Fruit fly (Drosophila melanogaster) whole organism, embryonic: ENCODE results near the gene Sap130.

Source experiments
- Bdp1 ChIP-seq: fragments of 200-800 bp; sonication (Bioruptor generic); optimal IDR thresholded peaks from 3 replicates; lab custom pipeline; 2016; ENCODE audit warnings: missing biosample characterization, missing genetic modification characterization
- CG13894 ChIP-seq: fragments of 200-800 bp; sonication (Bioruptor generic); optimal IDR thresholded peaks from 3 replicates; lab custom pipeline; 2018; ENCODE audit warnings: missing biosample characterization, mild to moderate bottlenecking, missing genetic modification characterization, moderate library complexity
- CG14441 ChIP-seq: fragments of 200-800 bp; sonication (Bioruptor generic); IDR thresholded peaks from 2 replicates; pipeline ENCODE4 v1.3.6; 2022; ENCODE audit warnings: missing biosample characterization, missing genetic modification characterization
- CG1603 ChIP-seq: fragments of 200-800 bp; sonication (Bioruptor generic); optimal IDR thresholded peaks from 2 replicates; lab custom pipeline; 2019; ENCODE audit warnings: missing biosample characterization, mild to moderate bottlenecking, missing genetic modification characterization, moderate library complexity
- CG17186 ChIP-seq: fragments of 200-800 bp; sonication (Bioruptor generic); optimal IDR thresholded peaks from 3 replicates; lab custom pipeline; 2017; ENCODE audit warnings: missing biosample characterization, missing genetic modification reagents, missing genetic modification characterization
- CG18764 ChIP-seq: fragments of 200-800 bp; sonication (Bioruptor generic); optimal IDR thresholded peaks from 3 replicates; lab custom pipeline; 2016; ENCODE audit warnings: missing biosample characterization, missing genetic modification characterization
- CG30431 ChIP-seq: fragments of 200-800 bp; sonication (Bioruptor generic); optimal IDR thresholded peaks from 2 replicates; lab custom pipeline; 2017; ENCODE audit warnings: missing biosample characterization, missing genetic modification characterization
- CG3407 ChIP-seq: fragments of 200-800 bp; sonication (Bioruptor generic); optimal IDR thresholded peaks from 2 replicates; lab custom pipeline; 2018; ENCODE audit warnings: missing biosample characterization, mild to moderate bottlenecking, missing genetic modification characterization
- CG3847 ChIP-seq: fragments of 200-800 bp; sonication (Bioruptor generic); IDR thresholded peaks from 2 replicates; pipeline ENCODE4 v1.3.6; 2022; ENCODE audit warnings: missing biosample characterization, missing genetic modification characterization
- CG4424 ChIP-seq: fragments of 200-800 bp; sonication (Bioruptor generic); optimal IDR thresholded peaks from 3 replicates; lab custom pipeline; 2016; ENCODE audit warnings: missing biosample characterization, missing genetic modification characterization
- CG4820 ChIP-seq: fragments of 200-800 bp; sonication (Bioruptor generic); optimal IDR thresholded peaks from 3 replicates; lab custom pipeline; 2016; ENCODE audit warnings: missing biosample characterization, missing genetic modification characterization
- CG6765 ChIP-seq: fragments of 200-800 bp; sonication (Bioruptor generic); optimal IDR thresholded peaks from 3 replicates; lab custom pipeline; 2017; ENCODE audit warnings: missing biosample characterization, mild to moderate bottlenecking, missing genetic modification characterization
- CG7556 ChIP-seq: fragments of 200-800 bp; sonication (Bioruptor generic); optimal IDR thresholded peaks from 2 replicates; lab custom pipeline; 2017; ENCODE audit warnings: missing biosample characterization, mild to moderate bottlenecking, missing genetic modification characterization
- CG7963 ChIP-seq: fragments of 200-800 bp; sonication (Bioruptor generic); IDR thresholded peaks from 3 replicates; pipeline ENCODE4 v1.3.6; 2022; ENCODE audit warnings: missing biosample characterization, missing genetic modification characterization; ENCODE audit not compliant: partially characterized antibody
- Chrac-16 ChIP-seq: fragments of 200-800 bp; sonication (Bioruptor generic); optimal IDR thresholded peaks from 3 replicates; lab custom pipeline; 2016; ENCODE audit warnings: missing biosample characterization, missing genetic modification characterization
- CoRest ChIP-seq: fragments of 200-800 bp; sonication (Bioruptor generic); optimal IDR thresholded peaks from 3 replicates; lab custom pipeline; 2018; ENCODE audit warnings: missing biosample characterization, mild to moderate bottlenecking, missing genetic modification characterization, moderate library complexity
- Dbx ChIP-seq: fragments of 200-800 bp; sonication (Bioruptor generic); IDR thresholded peaks from 3 replicates; pipeline ENCODE4 v1.3.6; 2022; ENCODE audit warnings: missing biosample characterization, missing genetic modification characterization
- Dll ChIP-seq: fragments of 200-800 bp; sonication (Bioruptor generic); IDR thresholded peaks from 4 replicates; pipeline ENCODE4 v1.3.6; 2022; ENCODE audit warnings: missing biosample characterization, missing genetic modification characterization; ENCODE audit not compliant: partially characterized antibody
- Doc2 ChIP-seq: fragments of 200-800 bp; sonication (Bioruptor generic); IDR thresholded peaks from 2 replicates; pipeline ENCODE4 v1.3.6; 2022; ENCODE audit warnings: missing biosample characterization, missing genetic modification characterization
- Dp ChIP-seq: fragments of 200-800 bp; sonication (Bioruptor generic); optimal IDR thresholded peaks from 2 replicates; lab custom pipeline; 2018; ENCODE audit warnings: missing biosample characterization, mild to moderate bottlenecking, missing genetic modification characterization, moderate library complexity
- ERR ChIP-seq: fragments of 200-800 bp; sonication (Bioruptor generic); optimal IDR thresholded peaks from 2 replicates; lab custom pipeline; 2016; ENCODE audit warnings: missing biosample characterization, missing genetic modification characterization
- Fer1 ChIP-seq: fragments of 200-800 bp; sonication (Bioruptor generic); optimal IDR thresholded peaks from 2 replicates; lab custom pipeline; 2017; ENCODE audit warnings: missing biosample characterization, mild to moderate bottlenecking, missing genetic modification characterization
- Fer3 ChIP-seq: fragments of 200-800 bp; sonication (Bioruptor generic); optimal IDR thresholded peaks from 2 replicates; lab custom pipeline; 2018; ENCODE audit warnings: missing biosample characterization, mild to moderate bottlenecking, missing genetic modification characterization, moderate library complexity
- Lhr ChIP-seq: fragments of 200-800 bp; sonication (Bioruptor generic); optimal IDR thresholded peaks from 3 replicates; lab custom pipeline; 2017; ENCODE audit warnings: mild to moderate bottlenecking, missing biosample characterization, missing genetic modification reagents, missing genetic modification characterization
- NC2β ChIP-seq: fragments of 200-800 bp; sonication (Bioruptor generic); optimal IDR thresholded peaks from 2 replicates; lab custom pipeline; 2016; ENCODE audit warnings: missing biosample characterization, missing genetic modification characterization
- NfI ChIP-seq: fragments of 200-800 bp; sonication (Bioruptor generic); optimal IDR thresholded peaks from 3 replicates; lab custom pipeline; 2018; ENCODE audit warnings: missing biosample characterization, mild to moderate bottlenecking, missing genetic modification characterization, moderate library complexity
- PHDP ChIP-seq: fragments of 200-800 bp; sonication (Bioruptor generic); optimal IDR thresholded peaks from 3 replicates; lab custom pipeline; 2018; ENCODE audit warnings: missing biosample characterization, mild to moderate bottlenecking, missing genetic modification characterization, moderate library complexity
- Poxn ChIP-seq: fragments of 200-800 bp; sonication (Bioruptor generic); IDR thresholded peaks from 2 replicates; pipeline ENCODE4 v1.3.6; 2022; ENCODE audit warnings: missing biosample characterization, missing genetic modification characterization
- Ssrp ChIP-seq: fragments of 200-800 bp; sonication (Bioruptor generic); optimal IDR thresholded peaks from 2 replicates; lab custom pipeline; 2018; ENCODE audit warnings: missing biosample characterization, mild to moderate bottlenecking, missing genetic modification characterization, moderate library complexity
- Usf ChIP-seq: fragments of 200-800 bp; sonication (Bioruptor generic); optimal IDR thresholded peaks from 2 replicates; lab custom pipeline; 2017; ENCODE audit warnings: missing genotype, missing biosample characterization, missing genetic modification characterization
- ap ChIP-seq: fragments of 200-800 bp; sonication (Bioruptor generic); IDR thresholded peaks from 2 replicates; pipeline ENCODE4 v1.3.6; 2022; ENCODE audit warnings: missing biosample characterization, missing genetic modification characterization
- ato ChIP-seq: fragments of 200-800 bp; sonication (Bioruptor generic); IDR thresholded peaks from 2 replicates; pipeline ENCODE4 v1.3.6; 2022; ENCODE audit warnings: missing biosample characterization, missing genetic modification characterization; ENCODE audit not compliant: partially characterized antibody
- bcd ChIP-seq: fragments of 200-800 bp; sonication (Bioruptor generic); optimal IDR thresholded peaks from 2 replicates; lab custom pipeline; 2017; ENCODE audit warnings: missing biosample characterization, mild to moderate bottlenecking, missing genetic modification characterization
- bigmax ChIP-seq: fragments of 200-800 bp; sonication (Bioruptor generic); optimal IDR thresholded peaks from 2 replicates; lab custom pipeline; 2018; ENCODE audit warnings: missing biosample characterization, mild to moderate bottlenecking, missing genetic modification characterization
- chn ChIP-seq: fragments of 200-800 bp; sonication (Bioruptor generic); optimal IDR thresholded peaks from 2 replicates; lab custom pipeline; 2016; ENCODE audit warnings: missing biosample characterization, missing genetic modification characterization
- crc ChIP-seq: fragments of 200-800 bp; sonication (Bioruptor generic); optimal IDR thresholded peaks from 2 replicates; lab custom pipeline; 2016; ENCODE audit warnings: missing biosample characterization, missing genetic modification characterization
- dmrt99B ChIP-seq: fragments of 200-800 bp; sonication (Bioruptor generic); optimal IDR thresholded peaks from 2 replicates; lab custom pipeline; 2018; ENCODE audit warnings: missing biosample characterization, mild to moderate bottlenecking, missing genetic modification characterization, moderate library complexity
- dysf ChIP-seq: fragments of 200-800 bp; sonication (Bioruptor generic); IDR thresholded peaks from 3 replicates; pipeline ENCODE4 v1.3.6; 2022; ENCODE audit warnings: missing biosample characterization, missing genetic modification characterization
- ems ChIP-seq: fragments of 200-800 bp; sonication (Bioruptor generic); optimal IDR thresholded peaks from 3 replicates; lab custom pipeline; 2016; ENCODE audit warnings: missing biosample characterization, missing genetic modification characterization
- en ChIP-seq: fragments of 200-800 bp; sonication (Bioruptor generic); optimal IDR thresholded peaks from 2 replicates; lab custom pipeline; 2016; ENCODE audit warnings: missing biosample characterization, missing genetic modification characterization
- fd102C ChIP-seq: fragments of 200-800 bp; sonication (Bioruptor generic); optimal IDR thresholded peaks from 2 replicates; lab custom pipeline; 2018; ENCODE audit warnings: missing biosample characterization, mild to moderate bottlenecking, missing genetic modification characterization, moderate library complexity
- fd96Cb ChIP-seq: fragments of 200-800 bp; sonication (Bioruptor generic); optimal IDR thresholded peaks from 2 replicates; lab custom pipeline; 2018; ENCODE audit warnings: missing biosample characterization, mild to moderate bottlenecking, missing genetic modification characterization, moderate library complexity
- fu2 ChIP-seq: fragments of 200-800 bp; sonication (Bioruptor generic); optimal IDR thresholded peaks from 2 replicates; lab custom pipeline; 2016; ENCODE audit warnings: missing biosample characterization, missing genetic modification characterization
- luna ChIP-seq: fragments of 200-800 bp; sonication (Bioruptor generic); optimal IDR thresholded peaks from 2 replicates; lab custom pipeline; 2016; ENCODE audit warnings: missing biosample characterization, missing genetic modification characterization
- nom ChIP-seq: fragments of 200-800 bp; sonication (Bioruptor generic); optimal IDR thresholded peaks from 2 replicates; lab custom pipeline; 2017; ENCODE audit warnings: missing biosample characterization, missing genetic modification characterization, mild to moderate bottlenecking, moderate library complexity, missing genetic modification reagents
- p53 ChIP-seq: fragments of 200-800 bp; sonication (Bioruptor generic); optimal IDR thresholded peaks from 2 replicates; lab custom pipeline; 2016; ENCODE audit warnings: missing biosample characterization, missing genetic modification characterization
- sc ChIP-seq, 3 experiments: fragments of >200 bp in 2 of 3; fragments of 200-800 bp in 1 of 3; sonication (Bioruptor generic) in 1 of 3; optimal IDR thresholded peaks; 2 replicates in 2 of 3; 3 replicates in 1 of 3; lab custom pipeline; 2017; ENCODE audit warnings: mild to moderate bottlenecking in 1 of 3, missing biosample characterization in 1 of 3, missing genetic modification characterization in 1 of 3, missing genetic modification reagents in 1 of 3
- schlank ChIP-seq: fragments of 200-800 bp; sonication (Bioruptor generic); optimal IDR thresholded peaks from 2 replicates; lab custom pipeline; 2018; ENCODE audit warnings: missing biosample characterization, mild to moderate bottlenecking, missing genetic modification characterization
- sob ChIP-seq: fragments of 200-800 bp; sonication (Bioruptor generic); IDR thresholded peaks from 2 replicates; pipeline ENCODE4 v1.3.6; 2022; ENCODE audit warnings: missing biosample characterization, missing genetic modification characterization
- tgo ChIP-seq: fragments of 200-800 bp; sonication (Bioruptor generic); IDR thresholded peaks from 3 replicates; pipeline ENCODE4 v1.3.6; 2022; ENCODE audit warnings: missing biosample characterization, missing genetic modification characterization
- trem ChIP-seq: fragments of 200-800 bp; optimal IDR thresholded peaks from 3 replicates; lab custom pipeline; 2019; ENCODE audit warnings: missing biosample characterization, mild to moderate bottlenecking, missing genetic modification characterization, moderate library complexity

Gene Sap130

dm6 chr3L:12802443-12802865, 3.2 kb upstream of the Sap130 start (continued):
- TF ChIP-seq NfI = no peak
- TF ChIP-seq bcd (GFP tag; lab: Kevin White, UChicago) = peak; percentile 12
- TF ChIP-seq ems (GFP tag; lab: Kevin White, UChicago) = no peak
- no peak for TF ChIP-seq luna (GFP tag; lab: Kevin White, UChicago)
- no peak for TF ChIP-seq CG4424
- no peak for TF ChIP-seq fd96Cb (tag; lab: Kevin White, UChicago)
- no peak for TF ChIP-seq p53 (GFP tag; lab: Kevin White, UChicago)
- no peak for TF ChIP-seq en
- TF ChIP-seq CG4820 (GFP tag; lab: Kevin White, UChicago) = no peak
- TF ChIP-seq fd102C (GFP tag; lab: Kevin White, UChicago) = no peak
- TF ChIP-seq CG6765 (GFP tag; lab: Kevin White, UChicago) = no peak
- no peak for TF ChIP-seq sc (optimal IDR thresholded peaks at IDR 0.05; lab: Kevin White, UChicago)
- TF ChIP-seq sc (GFP tag; optimal IDR thresholded peaks at IDR 0.05; lab: Kevin White, UChicago) = no peak
- TF ChIP-seq Poxn (GFP tag; lab: Robert Waterston, UW) = no peak
- TF ChIP-seq CoRest = no peak
- TF ChIP-seq CG1603 (tag; lab: Kevin White, UChicago) = no peak
- TF ChIP-seq CG3847 (GFP tag; lab: Robert Waterston, UW) = no peak
- TF ChIP-seq Dbx = 0 out of 3 replicates have a peak, but pooled peaks have one; percentile 30
- no peak for TF ChIP-seq CG14441 (GFP tag; lab: Robert Waterston, UW)
- peak; percentile 41 for TF ChIP-seq Fer3 (tag; lab: Kevin White, UChicago)
- TF ChIP-seq dmrt99B (tag; lab: Kevin White, UChicago) = peak; percentile 9
- TF ChIP-seq bigmax = no peak
- TF ChIP-seq Dp (GFP tag; lab: Kevin White, UChicago) = no peak
- peak; percentile 54 for TF ChIP-seq PHDP (tag; lab: Kevin White, UChicago)
- no peak for TF ChIP-seq trem (tag; lab: Kevin White, UChicago)
- TF ChIP-seq ato (GFP tag; lab: Robert Waterston, UW) = no peak
- TF ChIP-seq ap = no peak
- TF ChIP-seq CG30431 (GFP tag; lab: Kevin White, UChicago) = no peak
- TF ChIP-seq sob (GFP tag; lab: Robert Waterston, UW) = peak; percentile 26; the same call in 1 of the 2 replicates
- no peak for TF ChIP-seq CG3407 (GFP tag; lab: Kevin White, UChicago)
- TF ChIP-seq Dll (GFP tag; lab: Robert Waterston, UW) = no peak
- TF ChIP-seq dysf = no peak
- TF ChIP-seq nom (GFP tag; lab: Kevin White, UChicago) = peak; percentile 24
- no peak for TF ChIP-seq NC2β (GFP tag; lab: Kevin White, UChicago)
- TF ChIP-seq Usf (GFP tag; lab: Kevin White, UChicago) = no peak
- no peak for TF ChIP-seq schlank (tag; lab: Kevin White, UChicago)
- no peak for TF ChIP-seq CG7556
- TF ChIP-seq Chrac-16 = no peak
- no peak for TF ChIP-seq chn (GFP tag; lab: Kevin White, UChicago)
- no peak for TF ChIP-seq Doc2
- TF ChIP-seq CG13894 = peak; percentile 52
- TF ChIP-seq ERR (GFP tag; lab: Kevin White, UChicago) = peak; percentile 12
- no peak for TF ChIP-seq Lhr (GFP tag; lab: Kevin White, UChicago)
- no peak for TF ChIP-seq CG18764
- no peak for TF ChIP-seq Ssrp
- TF ChIP-seq Fer1 (GFP tag; lab: Kevin White, UChicago) = peak; percentile 24
- TF ChIP-seq CG17186 (GFP tag; lab: Kevin White, UChicago) = no peak
- TF ChIP-seq Bdp1 (GFP tag; lab: Kevin White, UChicago) = no peak
- no peak for TF ChIP-seq tgo
- no peak for TF ChIP-seq fu2 (GFP tag; lab: Kevin White, UChicago)
- TF ChIP-seq CG7963 (GFP tag; lab: Robert Waterston, UW) = no peak
- no peak for TF ChIP-seq crc (GFP tag; lab: Kevin White, UChicago)
